Fruit fly (Drosophila melanogaster): ENCODE results near the gene CG6813.

dm6 chr3R:11650105-11651039 lies 23.9 kb upstream of the CG6813 start, which contains the start of the genes Csk and Elp1:
- TF ChIP-seq Sin3A (optimal IDR thresholded peaks at IDR 0.05) (no peak), ttk (optimal IDR thresholded peaks at IDR 0.05) (no peak), Myc (optimal IDR thresholded peaks at IDR 0.05) (no peak), insv (optimal IDR thresholded peaks at IDR 0.05) (no peak)
